Worm (Caenorhabditis elegans) whole organism, L4 larva: ENCODE data around the gene T26A8.3.
"Not testable (repeated sequence)": the region's sequence is repeated elsewhere in the genome, so short reads cannot be mapped to it uniquely, and the experiment has no call there.

Source experiments
- F26F4.8 ChIP-seq: fragments of 200-800 bp; sonication (Bioruptor generic); conservative IDR thresholded peaks from 2 replicates; pipeline ENCODE4 v1.3.6; 2022; ENCODE audit warnings: missing genetic modification characterization, missing compliant biosample characterization
- F44E2.7 ChIP-seq: fragments of 200-800 bp; sonication (Bioruptor generic); IDR thresholded peaks from 2 replicates; pipeline ENCODE4 v2.1.2; 2022; ENCODE audit warnings: missing genetic modification characterization, missing compliant biosample characterization
- R02D3.7 ChIP-seq: fragments of 150-350 bp; sonication (generic microtip); optimal IDR thresholded peaks from 3 replicates; lab custom pipeline; 2014; ENCODE audit warnings: missing biosample characterization, missing genetic modification characterization
- T20F7.1 ChIP-seq: fragments of 200-800 bp; sonication (Bioruptor generic); optimal IDR thresholded peaks from 2 replicates; lab custom pipeline; 2018; ENCODE audit warnings: mild to moderate bottlenecking, missing genetic modification characterization, missing compliant biosample characterization
- T26A8.4 ChIP-seq: fragments of 200-800 bp; sonication (Bioruptor generic); IDR thresholded peaks from 2 replicates; pipeline ENCODE4 v1.3.6; 2022; ENCODE audit warnings: missing genetic modification characterization, missing compliant biosample characterization
- Y105C5A.15 ChIP-seq: fragments of 200-800 bp; sonication (Bioruptor generic); IDR thresholded peaks from 2 replicates; pipeline ENCODE4 v1.3.6; 2022; ENCODE audit warnings: missing genetic modification characterization, missing compliant biosample characterization
- Y48G9A.11 ChIP-seq: fragments of 200-800 bp; sonication (Bioruptor generic); IDR thresholded peaks from 2 replicates; pipeline ENCODE4 v1.3.6; 2022; ENCODE audit warnings: missing genetic modification reagents, missing genetic modification characterization, missing compliant biosample characterization
- Y75B8A.6 ChIP-seq: fragments of 200-800 bp; sonication (Bioruptor generic); IDR thresholded peaks from 2 replicates; pipeline ENCODE4 v1.3.6; 2022; ENCODE audit warnings: missing genetic modification reagents, missing genetic modification characterization, missing compliant biosample characterization
- ZK337.2 ChIP-seq: fragments of 200-800 bp; sonication (Bioruptor generic); IDR thresholded peaks from 2 replicates; pipeline ENCODE4 v1.3.6; 2022; ENCODE audit warnings: missing genetic modification reagents, missing genetic modification characterization, missing compliant biosample characterization
- ZK546.5 ChIP-seq, 2 experiments: sonication (generic microtip); optimal IDR thresholded peaks; 2 replicates each; lab custom pipeline; 2017; ENCODE audit warnings: missing biosample characterization in 2 of 2, missing genetic modification characterization in 2 of 2
- ama-1 ChIP-seq: fragments of 150-350 bp; optimal IDR thresholded peaks from 2 replicates; lab custom pipeline; 2014; ENCODE audit warnings: inconsistent platforms, mixed read lengths
- arid-1 ChIP-seq: fragments of 200-800 bp; sonication (Bioruptor generic); conservative IDR thresholded peaks from 2 replicates; pipeline ENCODE4 v1.3.6; 2022; ENCODE audit warnings: missing genetic modification reagents, missing genetic modification characterization, missing compliant biosample characterization
- attf-4 ChIP-seq: sonication (generic microtip); optimal IDR thresholded peaks from 3 replicates; lab custom pipeline; 2017; ENCODE audit warnings: missing biosample characterization, missing genetic modification characterization
- ceh-28 ChIP-seq: fragments of 150-350 bp; optimal IDR thresholded peaks from 2 replicates; lab custom pipeline; 2014; ENCODE audit warnings: missing biosample characterization, missing genetic modification reagents, missing genetic modification characterization
- daf-16 ChIP-seq, 3 experiments: sonication (generic microtip); optimal IDR thresholded peaks; 2 replicates each; lab custom pipeline; 2016 to 2017; ENCODE audit warnings: missing genetic modification characterization in 3 of 3, missing genetic modification reagents in 3 of 3, mild to moderate bottlenecking in 2 of 3, missing compliant biosample characterization in 2 of 3, missing biosample characterization in 1 of 3, moderate library complexity in 1 of 3
- daf-8 ChIP-seq: fragments of 200-800 bp; sonication (Bioruptor generic); IDR thresholded peaks from 2 replicates; pipeline ENCODE4 v1.3.6; 2022; ENCODE audit warnings: missing genetic modification characterization, missing compliant biosample characterization
- dmd-6 ChIP-seq: fragments of 200-800 bp; sonication (Bioruptor generic); IDR thresholded peaks from 2 replicates; pipeline ENCODE4 v1.3.6; 2022; ENCODE audit warnings: missing genetic modification reagents, missing genetic modification characterization, missing compliant biosample characterization
- dmd-8 ChIP-seq: fragments of 200-800 bp; sonication (Bioruptor generic); IDR thresholded peaks from 2 replicates; pipeline ENCODE4 v1.3.6; 2022; ENCODE audit warnings: missing genetic modification characterization, missing compliant biosample characterization
- dmd-9 ChIP-seq: fragments of 200-800 bp; sonication (Bioruptor generic); IDR thresholded peaks from 2 replicates; pipeline ENCODE4 v1.3.6; 2022; ENCODE audit warnings: missing genetic modification reagents, missing genetic modification characterization, missing compliant biosample characterization
- dpl-1 ChIP-seq: fragments of 150-350 bp; optimal IDR thresholded peaks from 2 replicates; lab custom pipeline; 2014; ENCODE audit warnings: missing biosample characterization, missing genetic modification reagents, missing genetic modification characterization
- egl-43 ChIP-seq: fragments of 200-800 bp; sonication (Bioruptor generic); IDR thresholded peaks from 2 replicates; pipeline ENCODE4 v1.3.6; 2022; ENCODE audit warnings: missing genetic modification reagents, missing genetic modification characterization, missing compliant biosample characterization
- fkh-10 ChIP-seq: fragments of 150-350 bp; optimal IDR thresholded peaks from 2 replicates; lab custom pipeline; 2014; ENCODE audit warnings: missing biosample characterization, missing genetic modification reagents, missing genetic modification characterization
- lim-7 ChIP-seq: fragments of 200-800 bp; sonication (Bioruptor generic); IDR thresholded peaks from 2 replicates; pipeline ENCODE4 v1.3.6; 2022; ENCODE audit warnings: missing genetic modification characterization, missing compliant biosample characterization
- lin-1 ChIP-seq: fragments of 200-800 bp; sonication (Bioruptor generic); IDR thresholded peaks from 2 replicates; pipeline ENCODE4 v1.3.6; 2022; ENCODE audit warnings: missing genetic modification reagents, missing genetic modification characterization, missing compliant biosample characterization
- lin-38 ChIP-seq: fragments of 200-800 bp; sonication (Bioruptor generic); IDR thresholded peaks from 2 replicates; pipeline ENCODE4 v1.3.6; 2022; ENCODE audit warnings: missing genetic modification reagents, missing genetic modification characterization, missing compliant biosample characterization
- madf-5 ChIP-seq, 2 experiments: fragments of 200-800 bp; sonication (Bioruptor generic); IDR thresholded peaks; 2 replicates each; pipeline ENCODE4 v1.3.6; 2022; ENCODE audit warnings: missing compliant biosample characterization in 2 of 2, missing genetic modification characterization in 2 of 2
- madf-9 ChIP-seq: fragments of 200-800 bp; sonication (Bioruptor generic); conservative IDR thresholded peaks from 2 replicates; pipeline ENCODE4 v1.3.6; 2022; ENCODE audit warnings: missing genetic modification reagents, missing genetic modification characterization, missing compliant biosample characterization
- mep-1 ChIP-seq: fragments of 150-350 bp; sonication (generic microtip); optimal IDR thresholded peaks from 3 replicates; lab custom pipeline; 2014; ENCODE audit warnings: missing biosample characterization, missing genetic modification characterization
- nhr-111 ChIP-seq: fragments of 200-800 bp; sonication (Bioruptor generic); optimal IDR thresholded peaks from 2 replicates; lab custom pipeline; 2018; ENCODE audit warnings: mild to moderate bottlenecking, missing genetic modification characterization, missing compliant biosample characterization
- nhr-28 ChIP-seq: fragments of 150-350 bp; optimal IDR thresholded peaks from 2 replicates; lab custom pipeline; 2014; ENCODE audit warnings: missing biosample characterization, missing genetic modification characterization
- nhr-41 ChIP-seq: fragments of 200-800 bp; sonication (Bioruptor generic); IDR thresholded peaks from 2 replicates; pipeline ENCODE4 v1.3.6; 2022; ENCODE audit warnings: missing genetic modification reagents, missing genetic modification characterization, missing compliant biosample characterization
- nhr-77 ChIP-seq: fragments of 150-350 bp; optimal IDR thresholded peaks from 2 replicates; lab custom pipeline; 2014; ENCODE audit warnings: missing biosample characterization, missing genetic modification characterization
- pha-4 ChIP-seq, 2 experiments: fragments of 150-350 bp in 1 of 2; fragments of 200-800 bp in 1 of 2; sonication (Bioruptor generic) in 1 of 2; IDR thresholded peaks in 1 of 2; optimal IDR thresholded peaks in 1 of 2; 2 replicates each; pipeline versions ENCODE4 v1.3.6 to Lab custom; 2014 to 2022; ENCODE audit warnings: missing genetic modification characterization in 2 of 2, missing genetic modification reagents in 2 of 2, missing biosample characterization in 1 of 2, missing compliant biosample characterization in 1 of 2
- pqm-1 ChIP-seq: sonication (generic microtip); optimal IDR thresholded peaks from 2 replicates; lab custom pipeline; 2017; ENCODE audit warnings: missing biosample characterization, missing genetic modification characterization
- rbr-2 ChIP-seq: sonication (generic microtip); optimal IDR thresholded peaks from 2 replicates; lab custom pipeline; 2016; ENCODE audit warnings: missing genotype, missing genetic modification characterization, missing compliant biosample characterization
- saeg-2 ChIP-seq: fragments of 200-800 bp; sonication (Bioruptor generic); IDR thresholded peaks from 2 replicates; pipeline ENCODE4 v1.3.6; 2022; ENCODE audit warnings: missing genetic modification reagents, missing genetic modification characterization, missing compliant biosample characterization
- snpc-1.2 ChIP-seq: fragments of 200-800 bp; sonication (Bioruptor generic); IDR thresholded peaks from 2 replicates; pipeline ENCODE4 v1.3.6; 2022; ENCODE audit warnings: missing genetic modification reagents, missing genetic modification characterization, missing compliant biosample characterization
- spr-1 ChIP-seq: sonication (generic microtip); optimal IDR thresholded peaks from 2 replicates; lab custom pipeline; 2016; ENCODE audit warnings: mild to moderate bottlenecking, missing genetic modification characterization, missing compliant biosample characterization
- spr-3 ChIP-seq: fragments of 200-800 bp; sonication (Bioruptor generic); optimal IDR thresholded peaks from 2 replicates; lab custom pipeline; 2018; ENCODE audit warnings: mild to moderate bottlenecking, missing genetic modification characterization, missing compliant biosample characterization
- tra-1 ChIP-seq: fragments of 200-800 bp; sonication (Bioruptor generic); IDR thresholded peaks from 2 replicates; pipeline ENCODE4 v1.3.6; 2022; ENCODE audit warnings: missing genetic modification reagents, missing genetic modification characterization, missing compliant biosample characterization
- unc-62 ChIP-seq, 3 experiments: fragments of 150-350 bp in 1 of 3; sonication (generic microtip); optimal IDR thresholded peaks in 2 of 3; peaks in 1 of 3; 1 replicate in 1 of 3; 2 replicates in 2 of 3; lab custom pipeline; 2014 to 2017; ENCODE audit warnings: missing biosample characterization in 3 of 3, missing genetic modification characterization in 3 of 3, missing genetic modification reagents in 3 of 3, missing genotype in 1 of 3
- vab-7 ChIP-seq: fragments of 200-800 bp; sonication (Bioruptor generic); IDR thresholded peaks from 2 replicates; pipeline ENCODE4 v1.3.6; 2022; ENCODE audit warnings: missing genetic modification reagents, missing genetic modification characterization, missing compliant biosample characterization
- zag-1 ChIP-seq: fragments of 150-350 bp; optimal IDR thresholded peaks from 2 replicates; lab custom pipeline; 2014; ENCODE audit warnings: missing biosample characterization, missing genetic modification characterization
- zfp-2 ChIP-seq: sonication (generic microtip); optimal IDR thresholded peaks from 2 replicates; lab custom pipeline; 2016; ENCODE audit warnings: mild to moderate bottlenecking, missing genetic modification characterization, missing compliant biosample characterization
- zfp-3 ChIP-seq: fragments of 200-800 bp; sonication (Bioruptor generic); conservative IDR thresholded peaks from 2 replicates; pipeline ENCODE4 v1.3.6; 2022; ENCODE audit warnings: missing genetic modification reagents, missing genetic modification characterization, missing compliant biosample characterization

The T26A8.3 gene

ce11 chrIV:8428492-8428891 lies 2.1 kb upstream of the T26A8.3 start (continued):
- no peak for TF ChIP-seq R02D3.7 (tag; lab: Kevin White, UChicago)
- peak; percentile 98 for TF ChIP-seq ama-1 (lab: Kevin White, UChicago)
- TF ChIP-seq vab-7, result peak; percentile 52; the same call in 1 of the 2 replicates
- TF ChIP-seq zfp-2, result peak; percentile 41
- TF ChIP-seq T20F7.1 (GFP tag; lab: Kevin White, UChicago), result peak; percentile 9
- no peak for TF ChIP-seq mep-1 (tag; lab: Kevin White, UChicago)
- no peak; the same call in 1 of the 2 replicates for TF ChIP-seq madf-9 (GFP tag; lab: Robert Waterston, UW)
- no peak for TF ChIP-seq F44E2.7 (GFP tag; lab: Robert Waterston, UW)
- no peak for TF ChIP-seq ZK546.5 (tag; optimal IDR thresholded peaks at IDR 0.05; lab: Kevin White, UChicago)
- TF ChIP-seq zfp-3 (GFP tag; lab: Robert Waterston, UW), result peak; percentile 70; the same call in 1 of the 2 replicates
- peak; percentile 17 for TF ChIP-seq fkh-10
- peak; percentile 73 for TF ChIP-seq spr-3 (GFP tag; lab: Kevin White, UChicago)
- no peak for TF ChIP-seq ZK337.2
- peak; percentile 85 for TF ChIP-seq rbr-2
- no peak for TF ChIP-seq ceh-28 (tag; lab: Kevin White, UChicago)
- TF ChIP-seq nhr-77 (tag; lab: Kevin White, UChicago), result peak; percentile 47
- peak; percentile 94 for TF ChIP-seq spr-1 (tag; lab: Kevin White, UChicago)
- TF ChIP-seq dmd-6 (GFP tag; lab: Robert Waterston, UW), result peak; percentile 83
- peak; percentile 43 to 84 for TF ChIP-seq daf-16 (GFP tag; optimal IDR thresholded peaks at IDR 0.05; lab: Kevin White, UChicago)
- TF ChIP-seq daf-16 (tag; optimal IDR thresholded peaks at IDR 0.05; lab: Kevin White, UChicago), result peak; percentile 89
- no peak for TF ChIP-seq daf-8 (GFP tag; lab: Robert Waterston, UW)
- no peak for TF ChIP-seq T26A8.4 (GFP tag; lab: Robert Waterston, UW)
- TF ChIP-seq pqm-1, result peak; percentile 34
- TF ChIP-seq tra-1 (GFP tag; lab: Robert Waterston, UW), result peak; percentile 59
- TF ChIP-seq unc-62 (GFP tag; optimal IDR thresholded peaks at IDR 0.05 in 1 of 2; lab: Kevin White, UChicago), result peak in 1 of 2 experiments; percentile 79
- TF ChIP-seq unc-62 (tag; optimal IDR thresholded peaks at IDR 0.05; lab: Kevin White, UChicago), result no peak
- TF ChIP-seq attf-4 (tag; lab: Kevin White, UChicago), result no peak

DNA sequence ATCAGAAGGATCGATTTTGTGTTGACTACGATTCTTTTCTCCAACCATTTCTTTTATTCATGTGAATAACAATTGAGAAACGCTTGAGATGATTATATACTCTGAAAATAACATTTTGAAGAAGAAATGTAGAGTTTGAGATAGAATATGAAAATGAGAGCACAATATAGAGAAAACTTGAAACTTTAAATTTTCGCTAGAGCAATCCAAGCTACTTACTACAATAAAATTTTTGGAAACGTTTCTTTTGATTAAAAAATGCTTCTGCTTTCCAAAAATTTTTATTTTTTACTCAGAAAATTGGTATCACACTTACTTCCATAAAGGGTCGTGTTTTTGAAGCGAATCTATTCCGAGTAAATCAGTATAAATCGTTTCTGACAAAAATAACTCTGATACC lies 5.5 kb downstream of the T26A8.3 start, which contains the start of gene M116.5:
Gene M116.5 (minus strand): TSS at position 101 of the 400 bp plus-strand sequence.
- TF ChIP-seq dpl-1 (GFP tag; lab: Kevin White, UChicago) (no peak), nhr-111 (no peak), T26A8.4 (GFP tag; lab: Robert Waterston, UW) (no peak), dmd-9 (GFP tag; lab: Robert Waterston, UW) (no peak), zag-1 (tag; lab: Kevin White, UChicago) (no peak), lin-38 (GFP tag; lab: Robert Waterston, UW) (no peak), Y75B8A.6 (no peak), madf-5 (GFP tag; IDR thresholded peaks at IDR 0.05; lab: Robert Waterston, UW) (no peak), unc-62 (GFP tag; optimal IDR thresholded peaks at IDR 0.05 in 1 of 2; lab: Kevin White, UChicago) (no peak), unc-62 (tag; optimal IDR thresholded peaks at IDR 0.05; lab: Kevin White, UChicago) (no peak), pha-4 (GFP tag; IDR thresholded peaks at IDR 0.05; lab: Robert Waterston, UW) (no peak), pha-4 (tag; optimal IDR thresholded peaks at IDR 0.05; lab: Kevin White, UChicago) (no peak), nhr-28 (tag; lab: Kevin White, UChicago) (no peak)

DNA sequence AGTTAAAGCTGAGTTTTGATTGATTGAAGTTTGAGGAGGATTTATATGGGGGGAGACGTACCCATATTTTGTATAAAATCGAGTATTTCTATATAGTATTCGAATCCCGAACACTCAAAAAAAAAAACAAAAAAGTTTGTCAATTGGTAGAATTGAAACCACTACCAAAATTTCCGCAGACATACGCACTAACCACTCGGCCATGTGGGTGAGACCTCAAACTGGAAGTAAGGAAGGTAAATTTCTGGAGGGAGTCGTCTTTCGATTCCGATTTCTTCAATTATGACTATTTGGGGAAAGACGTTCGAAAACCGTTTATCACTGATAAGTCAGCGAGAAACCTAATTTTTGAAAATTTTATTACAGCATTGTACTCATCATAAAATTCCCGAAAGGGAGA lies 13.9 kb downstream of the T26A8.3 start:
- TF ChIP-seq madf-9 (GFP tag; lab: Robert Waterston, UW) (peak; percentile 67), pha-4 (GFP tag; IDR thresholded peaks at IDR 0.05; lab: Robert Waterston, UW) (peak; percentile 80; the same call in 1 of the 2 replicates), ZK337.2 (peak; percentile 78), dmd-8 (GFP tag; lab: Robert Waterston, UW) (peak; percentile 95), Y48G9A.11 (GFP tag; lab: Robert Waterston, UW) (peak; percentile 50), snpc-1.2 (GFP tag; lab: Robert Waterston, UW) (peak; percentile 72; the same call in 1 of the 2 replicates), lin-1 (GFP tag; lab: Robert Waterston, UW) (peak; percentile 63), Y105C5A.15 (GFP tag; lab: Robert Waterston, UW) (peak; percentile 78; the same call in 1 of the 2 replicates), tra-1 (GFP tag; lab: Robert Waterston, UW) (0 out of 2 replicates have a peak, but pooled peaks have one; percentile 35), arid-1 (peak; percentile 81), nhr-41 (GFP tag; lab: Robert Waterston, UW) (peak; percentile 67), dmd-6 (GFP tag; lab: Robert Waterston, UW) (peak; percentile 36; the same call in 1 of the 2 replicates), vab-7 (peak; percentile 71), saeg-2 (GFP tag; lab: Robert Waterston, UW) (0 out of 2 replicates have a peak, but pooled peaks have one; percentile 20), egl-43 (GFP tag; lab: Robert Waterston, UW) (peak; percentile 86), lin-38 (GFP tag; lab: Robert Waterston, UW) (peak; percentile 71), F26F4.8 (GFP tag; lab: Robert Waterston, UW) (peak; percentile 90), lim-7 (GFP tag; lab: Robert Waterston, UW) (peak; percentile 92), madf-5 (GFP tag; IDR thresholded peaks at IDR 0.05; lab: Robert Waterston, UW) (0 out of 4 replicates have a peak, but pooled peaks of 1 of the 2 experiments have one; percentile 58)
- not testable (repeated sequence) for TF ChIP-seq pha-4 (tag; optimal IDR thresholded peaks at IDR 0.05; lab: Kevin White, UChicago)
